Fruit fly (Drosophila melanogaster) whole organism, pupa: ENCODE data around the gene Wdr59.

Experiments used
- CG10348 ChIP-seq: fragments of 200-800 bp; sonication (Bioruptor generic); IDR thresholded peaks from 2 replicates; pipeline ENCODE4 v1.3.6; 2022; ENCODE audit warnings: missing biosample characterization, missing genetic modification characterization
- CG12605 ChIP-seq: fragments of 200-800 bp; sonication (Bioruptor generic); IDR thresholded peaks from 2 replicates; pipeline ENCODE4 v1.3.6; 2022; ENCODE audit warnings: missing biosample characterization, missing genetic modification characterization
- CG13204 ChIP-seq: fragments of 200-800 bp; sonication (Bioruptor generic); optimal IDR thresholded peaks from 2 replicates; lab custom pipeline; 2018; ENCODE audit warnings: missing biosample characterization, mild to moderate bottlenecking, missing genetic modification characterization, moderate library complexity
- CG14655 ChIP-seq: fragments of 200-800 bp; sonication (Bioruptor generic); optimal IDR thresholded peaks from 3 replicates; lab custom pipeline; 2017; ENCODE audit warnings: mild to moderate bottlenecking, missing biosample characterization, missing genetic modification reagents, missing genetic modification characterization
- CG15710 ChIP-seq: fragments of 200-800 bp; sonication (Bioruptor generic); optimal IDR thresholded peaks from 2 replicates; lab custom pipeline; 2018; ENCODE audit warnings: missing biosample characterization, mild to moderate bottlenecking, missing genetic modification characterization, moderate library complexity
- CG17806 ChIP-seq: fragments of 200-800 bp; sonication (Bioruptor generic); optimal IDR thresholded peaks from 2 replicates; lab custom pipeline; 2018; ENCODE audit warnings: missing biosample characterization, mild to moderate bottlenecking, missing genetic modification characterization, moderate library complexity
- CG32121 ChIP-seq: fragments of 200-800 bp; sonication (Bioruptor generic); IDR thresholded peaks from 2 replicates; pipeline ENCODE4 v1.3.6; 2022; ENCODE audit warnings: missing biosample characterization, missing genetic modification characterization
- CG34367 ChIP-seq: fragments of 200-800 bp; sonication (Bioruptor generic); optimal IDR thresholded peaks from 2 replicates; lab custom pipeline; 2018; ENCODE audit warnings: missing biosample characterization, mild to moderate bottlenecking, missing genetic modification characterization
- CG4496 ChIP-seq: fragments of 200-800 bp; sonication (Bioruptor generic); IDR thresholded peaks from 3 replicates; pipeline ENCODE4 v1.3.6; 2022; ENCODE audit warnings: missing biosample characterization, missing genetic modification characterization
- CG8159 ChIP-seq: fragments of 200-800 bp; sonication (Bioruptor generic); optimal IDR thresholded peaks from 3 replicates; lab custom pipeline; 2018; ENCODE audit warnings: missing biosample characterization, mild to moderate bottlenecking, missing genetic modification characterization, moderate library complexity
- CG8301 ChIP-seq: fragments of 200-800 bp; sonication (Bioruptor generic); optimal IDR thresholded peaks from 2 replicates; lab custom pipeline; 2018; ENCODE audit warnings: missing biosample characterization, mild to moderate bottlenecking, missing genetic modification characterization
- CG9948 ChIP-seq: fragments of 200-800 bp; sonication (Bioruptor generic); optimal IDR thresholded peaks from 2 replicates; lab custom pipeline; 2018; ENCODE audit warnings: missing biosample characterization, mild to moderate bottlenecking, missing genetic modification characterization, moderate library complexity
- D1 ChIP-seq: fragments of 200-800 bp; sonication (Bioruptor generic); optimal IDR thresholded peaks from 2 replicates; lab custom pipeline; 2018; ENCODE audit warnings: missing biosample characterization, mild to moderate bottlenecking, missing genetic modification characterization, moderate library complexity
- EcR ChIP-seq: fragments of 200-800 bp; sonication (Bioruptor generic); optimal IDR thresholded peaks from 3 replicates; lab custom pipeline; 2019; ENCODE audit warnings: missing biosample characterization, missing genetic modification characterization, mild to moderate bottlenecking, moderate library complexity, missing genetic modification reagents
- Ets98B ChIP-seq: fragments of 200-800 bp; sonication (Bioruptor generic); IDR thresholded peaks from 2 replicates; pipeline ENCODE4 v1.3.6; 2022; ENCODE audit warnings: missing biosample characterization, missing genetic modification characterization
- Pif1A ChIP-seq: fragments of 200-800 bp; sonication (Bioruptor generic); optimal IDR thresholded peaks from 3 replicates; lab custom pipeline; 2016; ENCODE audit warnings: missing biosample characterization, missing genetic modification characterization
- Pif1B ChIP-seq: fragments of 200-800 bp; sonication (Bioruptor generic); optimal IDR thresholded peaks from 3 replicates; lab custom pipeline; 2016; ENCODE audit warnings: missing biosample characterization, missing genetic modification characterization
- Snoo ChIP-seq: fragments of 200-800 bp; sonication (Bioruptor generic); optimal IDR thresholded peaks from 3 replicates; lab custom pipeline; 2017; ENCODE audit warnings: missing biosample characterization, mild to moderate bottlenecking, missing genetic modification characterization, inconsistent platforms
- fd96Ca ChIP-seq: fragments of 200-800 bp; sonication (Bioruptor generic); IDR thresholded peaks from 3 replicates; pipeline ENCODE4 v1.3.6; 2022; ENCODE audit warnings: missing biosample characterization, missing genetic modification characterization
- gl ChIP-seq: fragments of 200-800 bp; sonication (Bioruptor generic); optimal IDR thresholded peaks from 2 replicates; lab custom pipeline; 2018; ENCODE audit warnings: missing biosample characterization, mild to moderate bottlenecking, missing genetic modification characterization
- rn ChIP-seq: fragments of 200-800 bp; sonication (Bioruptor generic); IDR thresholded peaks from 2 replicates; pipeline ENCODE4 v1.3.6; 2022; ENCODE audit warnings: missing biosample characterization, missing genetic modification characterization

Wdr59 gene

dm6 chr2L:11113011-11113528 lies 21.8 kb downstream of the Wdr59 start, which contains the start of gene Idua:
TSS of gene Idua (minus strand) at chr2L:11113061.
- TF ChIP-seq CG34367 (peak; percentile 63), CG9948 (tag; lab: Kevin White, UChicago) (peak; percentile 71), Ets98B (GFP tag; lab: Robert Waterston, UW) (no peak; the same call in 1 of the 2 replicates), CG8301 (tag; lab: Kevin White, UChicago) (no peak), CG8159 (tag; lab: Kevin White, UChicago) (peak; percentile 75), Pif1B (no peak), Snoo (tag; lab: Kevin White, UChicago) (peak; percentile 70), gl (tag; lab: Kevin White, UChicago) (peak; percentile 18), fd96Ca (GFP tag; lab: Robert Waterston, UW) (0 out of 3 replicates have a peak, but pooled peaks have one; percentile 30), D1 (tag; lab: Kevin White, UChicago) (no peak), CG17806 (tag; lab: Kevin White, UChicago) (peak; percentile 55), CG4496 (GFP tag; lab: Robert Waterston, UW) (0 out of 3 replicates have a peak, but pooled peaks have one; percentile 29), CG15710 (tag; lab: Kevin White, UChicago) (peak; percentile 83), CG32121 (GFP tag; lab: Robert Waterston, UW) (peak; percentile 67; the same call in 1 of the 2 replicates)

dm6 chr2L:11113714-11114113 lies 22.5 kb downstream of the Wdr59 start, which contains the start of gene Gr32a:
TSS of gene Gr32a (plus strand) at chr2L:11114014.
- TF ChIP-seq Pif1B (no peak), CG9948 (tag; lab: Kevin White, UChicago) (no peak), Ets98B (GFP tag; lab: Robert Waterston, UW) (no peak), CG8301 (tag; lab: Kevin White, UChicago) (no peak), CG15710 (tag; lab: Kevin White, UChicago) (no peak), CG8159 (tag; lab: Kevin White, UChicago) (no peak), CG14655 (GFP tag; lab: Kevin White, UChicago) (no peak), CG17806 (tag; lab: Kevin White, UChicago) (no peak), CG4496 (GFP tag; lab: Robert Waterston, UW) (no peak), CG10348 (GFP tag; lab: Robert Waterston, UW) (no peak), D1 (tag; lab: Kevin White, UChicago) (no peak), CG12605 (GFP tag; lab: Robert Waterston, UW) (no peak), gl (tag; lab: Kevin White, UChicago) (no peak), EcR (GFP tag; lab: Kevin White, UChicago) (no peak), fd96Ca (GFP tag; lab: Robert Waterston, UW) (no peak), CG13204 (GFP tag; lab: Kevin White, UChicago) (no peak), rn (GFP tag; lab: Robert Waterston, UW) (no peak), Snoo (tag; lab: Kevin White, UChicago) (no peak), CG32121 (GFP tag; lab: Robert Waterston, UW) (no peak), CG34367 (no peak)

dm6 chr2L:11119966-11120517 lies 28.8 kb downstream of the Wdr59 start, which contains the start of gene CG6230:
TSS of gene CG6230 (minus strand) at chr2L:11120319.
- TF ChIP-seq CG9948 (tag; lab: Kevin White, UChicago) (no peak), CG34367 (no peak), CG32121 (GFP tag; lab: Robert Waterston, UW) (no peak), fd96Ca (GFP tag; lab: Robert Waterston, UW) (no peak), CG17806 (tag; lab: Kevin White, UChicago) (no peak), gl (tag; lab: Kevin White, UChicago) (no peak), CG13204 (GFP tag; lab: Kevin White, UChicago) (no peak), CG10348 (GFP tag; lab: Robert Waterston, UW) (no peak)
- TF ChIP-seq, all 21 proteins: peak for 0

dm6 chr2L:11121614-11122013 lies 30.4 kb downstream of the Wdr59 start, which contains the start of gene Dnaaf4:
TSS of gene Dnaaf4 (minus strand) at chr2L:11121714.
- TF ChIP-seq CG8301 (tag; lab: Kevin White, UChicago) (no peak), CG34367 (no peak), CG4496 (GFP tag; lab: Robert Waterston, UW) (no peak), CG8159 (tag; lab: Kevin White, UChicago) (no peak), CG15710 (tag; lab: Kevin White, UChicago) (no peak), D1 (tag; lab: Kevin White, UChicago) (no peak), CG17806 (tag; lab: Kevin White, UChicago) (no peak), CG9948 (tag; lab: Kevin White, UChicago) (no peak), gl (tag; lab: Kevin White, UChicago) (no peak), Pif1A (GFP tag; lab: Kevin White, UChicago) (no peak), EcR (GFP tag; lab: Kevin White, UChicago) (no peak), CG32121 (GFP tag; lab: Robert Waterston, UW) (no peak)

- no peak for TF ChIP-seq CG8301 (tag; lab: Kevin White, UChicago)
- peak; percentile 64; the same call in 1 of the 2 replicates for TF ChIP-seq Ets98B (GFP tag; lab: Robert Waterston, UW)
- TF ChIP-seq CG12605 (GFP tag; lab: Robert Waterston, UW) = no peak
- no peak for TF ChIP-seq CG14655 (GFP tag; lab: Kevin White, UChicago)
- peak; percentile 62 for TF ChIP-seq CG15710 (tag; lab: Kevin White, UChicago)
- TF ChIP-seq D1 (tag; lab: Kevin White, UChicago) = no peak
- TF ChIP-seq CG32121 (GFP tag; lab: Robert Waterston, UW) = peak; percentile 70
- peak; percentile 72; the same call in 2 of the 3 replicates for TF ChIP-seq fd96Ca (GFP tag; lab: Robert Waterston, UW)
- TF ChIP-seq Snoo (tag; lab: Kevin White, UChicago) = peak; percentile 69
- TF ChIP-seq Pif1A (GFP tag; lab: Kevin White, UChicago) = no peak
- TF ChIP-seq rn (GFP tag; lab: Robert Waterston, UW) = 0 out of 2 replicates have a peak, but pooled peaks have one; percentile 12
- no peak for TF ChIP-seq CG10348 (GFP tag; lab: Robert Waterston, UW)
- no peak for TF ChIP-seq EcR (GFP tag; lab: Kevin White, UChicago)
- TF ChIP-seq CG4496 (GFP tag; lab: Robert Waterston, UW) = peak; percentile 77
- TF ChIP-seq CG8159 (tag; lab: Kevin White, UChicago) = no peak
- no peak for TF ChIP-seq gl (tag; lab: Kevin White, UChicago)
- peak; percentile 44 for TF ChIP-seq CG34367
- TF ChIP-seq Pif1B = no peak
- no peak for TF ChIP-seq CG13204 (GFP tag; lab: Kevin White, UChicago)
- TF ChIP-seq CG17806 (tag; lab: Kevin White, UChicago) = no peak
- TF ChIP-seq CG9948 (tag; lab: Kevin White, UChicago) = peak; percentile 37
Observed at dm6 chr2L:11123499-11123898, 32.3 kb downstream of the Wdr59 start, which contains the start of the genes Csl4 and Nup160. TSS of gene Csl4 (minus strand) at chr2L:11123567. TSS of gene Nup160 (plus strand) at chr2L:11123777.
